Worm (Caenorhabditis elegans) whole organism, L1 larva: ENCODE measurements around the gene ugtp-1.

Experiments
- Y116A8C.19 ChIP-seq: sonication (generic microtip); optimal IDR thresholded peaks from 2 replicates; lab custom pipeline; 2016; ENCODE audit warnings: missing compliant biosample characterization, missing genetic modification characterization, borderline replicate concordance
- aha-1 ChIP-seq: fragments of 150-350 bp; optimal IDR thresholded peaks from 2 replicates; lab custom pipeline; 2014; ENCODE audit warnings: missing biosample characterization, missing genetic modification characterization
- blmp-1 ChIP-seq: fragments of 150-350 bp; optimal IDR thresholded peaks from 2 replicates; lab custom pipeline; 2014; ENCODE audit warnings: missing biosample characterization, missing genetic modification characterization
- ceh-88 ChIP-seq: fragments of 200-800 bp; sonication (Bioruptor generic); IDR thresholded peaks from 2 replicates; pipeline ENCODE4 v1.3.6; 2022; ENCODE audit warnings: missing genetic modification characterization, missing compliant biosample characterization
- ceh-90 ChIP-seq: sonication (generic microtip); optimal IDR thresholded peaks from 2 replicates; lab custom pipeline; 2016; ENCODE audit warnings: missing genetic modification characterization, missing compliant biosample characterization
- egl-13 ChIP-seq: sonication (generic microtip); optimal IDR thresholded peaks from 2 replicates; lab custom pipeline; 2016; ENCODE audit warnings: missing genotype, missing genetic modification reagents, missing genetic modification characterization, missing compliant biosample characterization
- elt-3 ChIP-seq, 6 experiments: fragments of 150-350 bp in 1 of 6; sonication (generic microtip); optimal IDR thresholded peaks; 2 replicates each; lab custom pipeline; 2017 to 2018; ENCODE audit warnings: missing biosample characterization in 6 of 6, missing genetic modification characterization in 6 of 6, inconsistent platforms in 1 of 6
- ets-5 ChIP-seq: fragments of 200-800 bp; sonication (Bioruptor generic); IDR thresholded peaks from 2 replicates; pipeline ENCODE4 v1.3.6; 2022; ENCODE audit warnings: missing genetic modification characterization, missing compliant biosample characterization
- fkh-10 ChIP-seq: sonication (generic microtip); optimal IDR thresholded peaks from 2 replicates; lab custom pipeline; 2017; ENCODE audit warnings: missing biosample characterization, missing genetic modification reagents, missing genetic modification characterization
- fkh-4 ChIP-seq: sonication (generic microtip); optimal IDR thresholded peaks from 2 replicates; lab custom pipeline; 2016; ENCODE audit warnings: missing compliant biosample characterization, missing genetic modification characterization, borderline replicate concordance
- fkh-8 ChIP-seq: sonication (generic microtip); optimal IDR thresholded peaks from 2 replicates; lab custom pipeline; 2016; ENCODE audit warnings: mild to moderate bottlenecking, missing genetic modification characterization, missing compliant biosample characterization
- fos-1 ChIP-seq: fragments of 150-350 bp; optimal IDR thresholded peaks from 2 replicates; lab custom pipeline; 2014; ENCODE audit warnings: missing biosample characterization, missing genetic modification characterization
- grh-1 ChIP-seq: fragments of 200-800 bp; sonication (Bioruptor generic); IDR thresholded peaks from 2 replicates; pipeline ENCODE4 v1.3.6; 2022; ENCODE audit warnings: missing genetic modification reagents, missing genetic modification characterization, missing compliant biosample characterization
- hlh-17 ChIP-seq: fragments of 200-800 bp; sonication (Bioruptor generic); optimal IDR thresholded peaks from 2 replicates; lab custom pipeline; 2018; ENCODE audit warnings: missing genetic modification characterization, mild to moderate bottlenecking, missing compliant biosample characterization, moderate library complexity, borderline replicate concordance
- isw-1 ChIP-seq: fragments of 200-800 bp; sonication (Bioruptor generic); IDR thresholded peaks from 2 replicates; pipeline ENCODE4 v1.3.6; 2022; ENCODE audit warnings: missing genetic modification characterization, missing compliant biosample characterization
- lin-13 ChIP-seq: fragments of 150-350 bp; optimal IDR thresholded peaks from 2 replicates; lab custom pipeline; 2014; ENCODE audit warnings: missing biosample characterization, missing genetic modification reagents, missing genetic modification characterization
- lin-35 ChIP-seq, 2 experiments: fragments of 150-350 bp; optimal IDR thresholded peaks; 2 replicates each; lab custom pipeline; 2014; ENCODE audit warnings: missing biosample characterization in 2 of 2, missing genetic modification characterization in 2 of 2, missing genetic modification reagents in 2 of 2
- lir-3 ChIP-seq: sonication (generic microtip); optimal IDR thresholded peaks from 2 replicates; lab custom pipeline; 2016; ENCODE audit warnings: mild to moderate bottlenecking, missing genetic modification characterization, moderate library complexity, missing compliant biosample characterization; ENCODE audit not compliant: poor library complexity
- mep-1 ChIP-seq: fragments of 150-350 bp; optimal IDR thresholded peaks from 2 replicates; lab custom pipeline; 2014; ENCODE audit warnings: missing biosample characterization, missing genetic modification characterization
- nhr-11 ChIP-seq: fragments of 150-350 bp; optimal IDR thresholded peaks from 2 replicates; lab custom pipeline; 2014; ENCODE audit warnings: missing biosample characterization, missing genetic modification characterization
- nhr-12 ChIP-seq: sonication (generic microtip); optimal IDR thresholded peaks from 2 replicates; lab custom pipeline; 2017; ENCODE audit warnings: missing biosample characterization, missing genetic modification characterization
- nhr-19 ChIP-seq: fragments of 200-800 bp; sonication (Bioruptor generic); conservative IDR thresholded peaks from 2 replicates; pipeline ENCODE4 v1.3.6; 2022; ENCODE audit warnings: missing genetic modification characterization, missing compliant biosample characterization
- nhr-20 ChIP-seq: sonication (generic microtip); optimal IDR thresholded peaks from 2 replicates; lab custom pipeline; 2016; ENCODE audit warnings: mild to moderate bottlenecking, missing genetic modification characterization, missing compliant biosample characterization
- nhr-237 ChIP-seq: fragments of 150-350 bp; optimal IDR thresholded peaks from 2 replicates; lab custom pipeline; 2014; ENCODE audit warnings: missing biosample characterization, missing genetic modification characterization
- nhr-28 ChIP-seq: fragments of 150-350 bp; optimal IDR thresholded peaks from 2 replicates; lab custom pipeline; 2014; ENCODE audit warnings: missing biosample characterization, missing genetic modification characterization
- nhr-47 ChIP-seq: sonication (generic microtip); optimal IDR thresholded peaks from 2 replicates; lab custom pipeline; 2016; ENCODE audit warnings: mild to moderate bottlenecking, missing genetic modification characterization, moderate library complexity, missing compliant biosample characterization
- nhr-71 ChIP-seq: sonication (generic microtip); optimal IDR thresholded peaks from 2 replicates; lab custom pipeline; 2016; ENCODE audit warnings: mild to moderate bottlenecking, missing genetic modification characterization, moderate library complexity, missing compliant biosample characterization
- nhr-84 ChIP-seq: sonication (generic microtip); optimal IDR thresholded peaks from 2 replicates; lab custom pipeline; 2017; ENCODE audit warnings: missing biosample characterization, missing genetic modification characterization
- nhr-85 ChIP-seq: sonication (generic microtip); peaks from one replicate; lab custom pipeline; 2016; ENCODE audit warnings: missing genetic modification characterization, inconsistent platforms, missing compliant biosample characterization
- nhr-90 ChIP-seq: sonication (generic microtip); optimal IDR thresholded peaks from 2 replicates; lab custom pipeline; 2016; ENCODE audit warnings: mild to moderate bottlenecking, missing genetic modification characterization, missing compliant biosample characterization; ENCODE audit not compliant: poor library complexity
- pax-3 ChIP-seq: fragments of 200-800 bp; sonication (Bioruptor generic); optimal IDR thresholded peaks from 2 replicates; lab custom pipeline; 2018; ENCODE audit warnings: mild to moderate bottlenecking, missing genetic modification characterization, moderate library complexity, missing compliant biosample characterization
- rnt-1 ChIP-seq: sonication (generic microtip); optimal IDR thresholded peaks from 2 replicates; lab custom pipeline; 2016; ENCODE audit warnings: mild to moderate bottlenecking, missing genetic modification characterization, moderate library complexity, missing compliant biosample characterization
- snpc-4 ChIP-seq: fragments of 150-350 bp; optimal IDR thresholded peaks from 2 replicates; lab custom pipeline; 2014; ENCODE audit warnings: missing biosample characterization, missing genetic modification characterization
- sup-37 ChIP-seq: fragments of 200-800 bp; sonication (Bioruptor generic); optimal IDR thresholded peaks from 2 replicates; lab custom pipeline; 2018; ENCODE audit warnings: mild to moderate bottlenecking, missing genetic modification characterization, missing compliant biosample characterization
- swsn-7 ChIP-seq: sonication (generic microtip); optimal IDR thresholded peaks from 2 replicates; lab custom pipeline; 2016; ENCODE audit warnings: missing genetic modification characterization, missing compliant biosample characterization
- tbx-2 ChIP-seq: sonication (generic microtip); optimal IDR thresholded peaks from 2 replicates; lab custom pipeline; 2016; ENCODE audit warnings: missing genetic modification characterization, missing compliant biosample characterization
- tlp-1 ChIP-seq: fragments of 150-350 bp; optimal IDR thresholded peaks from 2 replicates; lab custom pipeline; 2014; ENCODE audit warnings: missing biosample characterization, missing genetic modification characterization
- unc-62 ChIP-seq: fragments of 150-350 bp; optimal IDR thresholded peaks from 2 replicates; lab custom pipeline; 2014; ENCODE audit warnings: missing biosample characterization, missing genetic modification reagents, missing genetic modification characterization
- unc-98 ChIP-seq: fragments of 200-800 bp; sonication (Bioruptor generic); IDR thresholded peaks from 2 replicates; pipeline ENCODE4 v1.3.6; 2022; ENCODE audit warnings: missing genetic modification characterization, missing compliant biosample characterization
- vab-15 ChIP-seq: sonication (generic microtip); optimal IDR thresholded peaks from 2 replicates; lab custom pipeline; 2017; ENCODE audit warnings: missing genotype, mild to moderate bottlenecking, missing genetic modification characterization, missing compliant biosample characterization
- xbp-1 ChIP-seq: sonication (generic microtip); optimal IDR thresholded peaks from 2 replicates; lab custom pipeline; 2016; ENCODE audit warnings: missing genetic modification characterization, missing compliant biosample characterization
- zag-1 ChIP-seq: fragments of 150-350 bp; optimal IDR thresholded peaks from 2 replicates; lab custom pipeline; 2014; ENCODE audit warnings: missing biosample characterization, missing genetic modification characterization
- ztf-11 ChIP-seq, 2 experiments: sonication (generic microtip); optimal IDR thresholded peaks; 2 replicates each; lab custom pipeline; 2016 to 2017; ENCODE audit warnings: missing genetic modification characterization in 2 of 2, missing biosample characterization in 1 of 2, missing compliant biosample characterization in 1 of 2

Gene ugtp-1

ce11 chrIII:8710310-8710709 lies 40.2 kb downstream of the ugtp-1 start, which contains the start of gene B0303.11:
B0303.11 (minus strand) TSS chrIII:8710410.
- no peak for TF ChIP-seq fkh-4
- TF ChIP-seq isw-1 (GFP tag; lab: Robert Waterston, UW): no peak
- TF ChIP-seq fkh-10 (GFP tag; lab: Kevin White, UChicago): no peak
- TF ChIP-seq swsn-7 (tag; lab: Kevin White, UChicago): no peak
- no peak for TF ChIP-seq hlh-17 (GFP tag; lab: Kevin White, UChicago)
- no peak for TF ChIP-seq elt-3 (tag; optimal IDR thresholded peaks at IDR 0.05; lab: Kevin White, UChicago)
- TF ChIP-seq aha-1 (tag; lab: Kevin White, UChicago): no peak
- TF ChIP-seq ceh-88: no peak
- TF ChIP-seq ztf-11 (tag; optimal IDR thresholded peaks at IDR 0.05; lab: Kevin White, UChicago): no peak
- TF ChIP-seq nhr-12: no peak
- TF ChIP-seq grh-1 (GFP tag; lab: Robert Waterston, UW): no peak
- no peak for TF ChIP-seq fkh-8 (tag; lab: Kevin White, UChicago)

ce11 chrIII:8709735-8710134 lies 40.8 kb downstream of the ugtp-1 start:
- TF ChIP-seq unc-98 (GFP tag; lab: Robert Waterston, UW): no peak
- TF ChIP-seq nhr-85: peak; percentile 73
- TF ChIP-seq blmp-1: peak; percentile 95
- TF ChIP-seq elt-3 (tag; optimal IDR thresholded peaks at IDR 0.05; lab: Kevin White, UChicago): peak in 1 of 6 experiments; percentile 20

DNA sequence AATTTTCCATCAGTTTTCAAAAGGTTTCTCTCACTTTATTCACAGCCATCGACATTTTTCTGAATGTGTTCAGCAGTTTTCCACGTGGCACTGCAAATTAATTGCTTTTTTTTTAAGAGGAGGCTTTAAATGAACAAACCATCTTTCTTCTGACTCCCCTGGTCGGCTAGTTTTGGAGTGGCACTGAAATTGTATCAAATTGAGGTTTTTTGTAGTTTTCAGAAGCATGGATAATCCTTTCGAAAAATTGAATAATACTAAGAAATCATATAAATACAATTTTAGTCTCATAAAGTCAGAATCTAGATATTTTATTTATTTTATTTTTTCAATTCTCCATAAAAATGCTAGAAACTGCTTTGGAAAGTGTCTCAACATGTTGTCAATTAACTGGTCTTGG lies 45.7 kb downstream of the ugtp-1 start, which contains the start of gene B0303.16:
TSS of gene B0303.16 (plus strand) at position 301 of the 400 bp plus-strand sequence.
- no peak for TF ChIP-seq nhr-47 (tag; lab: Kevin White, UChicago)
- TF ChIP-seq hlh-17 (GFP tag; lab: Kevin White, UChicago): no peak
- TF ChIP-seq fkh-10 (GFP tag; lab: Kevin White, UChicago): no peak
- no peak for TF ChIP-seq nhr-237 (tag; lab: Kevin White, UChicago)
- TF ChIP-seq fkh-4: no peak
- no peak for TF ChIP-seq sup-37
- TF ChIP-seq xbp-1 (tag; lab: Kevin White, UChicago): no peak
- TF ChIP-seq, all 84 proteins: peak for 0

DNA sequence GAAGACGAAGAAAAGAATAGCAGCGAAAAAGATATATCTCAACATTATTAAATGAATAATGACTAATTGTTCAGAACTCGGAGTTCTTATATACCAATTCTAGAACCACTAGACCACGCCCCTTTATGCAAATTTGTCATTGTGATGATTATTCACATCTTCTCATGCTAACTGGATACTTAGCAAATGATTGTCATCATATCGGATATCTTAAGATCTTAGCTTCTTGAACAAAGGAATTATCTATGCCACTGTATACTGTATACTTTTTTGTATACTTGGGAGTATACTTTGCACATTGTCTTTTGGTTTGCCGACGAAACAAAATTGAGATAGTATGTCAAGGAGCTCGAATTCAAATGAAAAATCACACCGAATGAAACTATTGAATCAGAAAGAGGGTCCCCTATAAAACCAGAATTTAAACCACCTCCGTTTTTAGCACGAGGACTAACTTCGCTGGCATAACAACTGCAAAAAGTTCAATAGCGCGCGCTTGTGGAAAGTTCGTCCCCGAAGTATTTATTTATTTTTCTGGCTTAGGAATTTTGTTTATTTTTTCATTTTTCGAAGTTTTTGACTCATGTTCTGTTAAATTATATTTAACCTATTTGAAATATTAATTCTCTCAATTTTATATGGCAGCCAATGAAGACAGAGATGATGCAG lies 50.1 kb downstream of the ugtp-1 start, which contains the start of the genes sdz-1 and vps-33.1:
TSS of gene sdz-1 (minus strand) at position 51 of the 669 bp plus-strand sequence.
TSS of gene vps-33.1 (plus strand) at position 639 of the 669 bp plus-strand sequence.
- no peak for TF ChIP-seq nhr-28 (tag; lab: Kevin White, UChicago)
- TF ChIP-seq swsn-7 (tag; lab: Kevin White, UChicago): no peak
- TF ChIP-seq vab-15: no peak
- TF ChIP-seq lin-13 (GFP tag; lab: Kevin White, UChicago): no peak
- TF ChIP-seq nhr-85: peak; percentile 63
- peak; percentile 78 for TF ChIP-seq ceh-90 (tag; lab: Kevin White, UChicago)
- no peak for TF ChIP-seq zag-1
- TF ChIP-seq nhr-19 (GFP tag; lab: Robert Waterston, UW): 0 out of 2 replicates have a peak, but pooled peaks have one; percentile 17
- TF ChIP-seq nhr-71 (tag; lab: Kevin White, UChicago): peak; percentile 61
- peak; percentile 14 for TF ChIP-seq egl-13 (tag; lab: Kevin White, UChicago)
- no peak for TF ChIP-seq pax-3 (tag; lab: Kevin White, UChicago)
- no peak for TF ChIP-seq fos-1
- TF ChIP-seq fkh-10 (GFP tag; lab: Kevin White, UChicago): no peak
- TF ChIP-seq nhr-90: peak; percentile 46
- TF ChIP-seq ceh-88: no peak
- peak; percentile 34 for TF ChIP-seq nhr-20 (tag; lab: Kevin White, UChicago)
- TF ChIP-seq fkh-4: peak; percentile 10
- peak; percentile 91 to 94 for TF ChIP-seq lin-35 (GFP tag; optimal IDR thresholded peaks at IDR 0.05; lab: Kevin White, UChicago)
- no peak for TF ChIP-seq tlp-1 (tag; lab: Kevin White, UChicago)
- TF ChIP-seq ets-5 (GFP tag; lab: Robert Waterston, UW): no peak
- TF ChIP-seq elt-3 (tag; optimal IDR thresholded peaks at IDR 0.05; lab: Kevin White, UChicago): peak in 2 of 6 experiments; percentile 1 to 36
- TF ChIP-seq Y116A8C.19: no peak
- peak; percentile 55 for TF ChIP-seq tbx-2 (tag; lab: Kevin White, UChicago)
- TF ChIP-seq grh-1 (GFP tag; lab: Robert Waterston, UW): no peak
- no peak for TF ChIP-seq nhr-84 (tag; lab: Kevin White, UChicago)
- no peak for TF ChIP-seq unc-62
- TF ChIP-seq mep-1 (tag; lab: Kevin White, UChicago): no peak
- TF ChIP-seq lir-3 (tag; lab: Kevin White, UChicago): peak; percentile 74
- TF ChIP-seq snpc-4: peak; percentile 42
- no peak for TF ChIP-seq nhr-11
- TF ChIP-seq sup-37: no peak
- peak; percentile 91 for TF ChIP-seq rnt-1 (tag; lab: Kevin White, UChicago)
- TF ChIP-seq hlh-17 (GFP tag; lab: Kevin White, UChicago): no peak
- TF ChIP-seq xbp-1 (tag; lab: Kevin White, UChicago): peak; percentile 23
